Fruit fly (Drosophila melanogaster) S2 (cell line): Measurements from ENCODE around the gene CG7366.

Source experiments
- CG8478 ChIP-seq: fragments of >200 bp; optimal IDR thresholded peaks from 2 replicates; lab custom pipeline; 2018
- CTCF ChIP-seq, 2 experiments: fragments of >200 bp; optimal IDR thresholded peaks; 2 replicates each; lab custom pipeline; 2018

Gene CG7366

dm6 chr3L:8187397-8187811 lies 14.8 kb downstream of the CG7366 start:
- no peak for TF ChIP-seq CTCF (optimal IDR thresholded peaks at IDR 0.05; lab: Kevin White, UChicago)
- TF ChIP-seq CG8478 = no peak

- no peak for TF ChIP-seq CG8478
- peak in 1 of 2 experiments; percentile 14 for TF ChIP-seq CTCF (optimal IDR thresholded peaks at IDR 0.05; lab: Kevin White, UChicago)
Observed at dm6 chr3L:8186627-8187396, 15.4 kb downstream of the CG7366 start, which contains the start of the genes ERR and Atg18a. Gene ERR, minus strand, starts transcription at chr3L:8186671. Gene Atg18a, plus strand, starts transcription at chr3L:8186857.

- TF ChIP-seq CG8478 (no peak), CTCF (optimal IDR thresholded peaks at IDR 0.05; lab: Kevin White, UChicago) (no peak)
Observed at dm6 chr3L:8185263-8186227, 16.7 kb downstream of the CG7366 start.

- no peak for TF ChIP-seq CTCF (optimal IDR thresholded peaks at IDR 0.05; lab: Kevin White, UChicago)
- TF ChIP-seq CG8478 = no peak
Observed at dm6 chr3L:8180464-8181137, 21.6 kb downstream of the CG7366 start, which contains the start of the genes mthl7 and Uxs. Gene mthl7, minus strand, starts transcription at chr3L:8180514. Gene Uxs, plus strand, starts transcription at chr3L:8180923.

dm6 chr3L:8177795-8178564 lies 24.2 kb downstream of the CG7366 start, which contains the start of gene Nmt:
Gene Nmt, minus strand, starts transcription at chr3L:8178429.
- TF ChIP-seq CG8478 (no peak), CTCF (optimal IDR thresholded peaks at IDR 0.05; lab: Kevin White, UChicago) (no peak)

dm6 chr3L:8175818-8176217 lies 26.4 kb downstream of the CG7366 start, which contains the start of gene RecQ4:
Gene RecQ4, minus strand, starts transcription at chr3L:8175978.
- no peak for TF ChIP-seq CTCF (optimal IDR thresholded peaks at IDR 0.05; lab: Kevin White, UChicago)
- no peak for TF ChIP-seq CG8478

- TF ChIP-seq CG8478 (no peak), CTCF (optimal IDR thresholded peaks at IDR 0.05; lab: Kevin White, UChicago) (no peak)
Observed at dm6 chr3L:8165436-8165835, 36.8 kb downstream of the CG7366 start, which contains the start of gene CG13675. Gene CG13675, minus strand, starts transcription at chr3L:8165518.

dm6 chr3L:8159724-8160422 lies 42.3 kb downstream of the CG7366 start, which contains the start of gene CG43886:
Gene CG43886, minus strand, starts transcription at chr3L:8159774.
- no peak for TF ChIP-seq CTCF (optimal IDR thresholded peaks at IDR 0.05; lab: Kevin White, UChicago)
- no peak for TF ChIP-seq CG8478

- no peak for TF ChIP-seq CG8478
- TF ChIP-seq CTCF (optimal IDR thresholded peaks at IDR 0.05; lab: Kevin White, UChicago) = no peak
Observed at dm6 chr3L:8158715-8159380, 43.4 kb downstream of the CG7366 start, which contains the start of gene CG42445. Gene CG42445, minus strand, starts transcription at chr3L:8158900.

- no peak for TF ChIP-seq CTCF (optimal IDR thresholded peaks at IDR 0.05; lab: Kevin White, UChicago)
- TF ChIP-seq CG8478 = no peak
Observed at dm6 chr3L:8157079-8157478, 45.1 kb downstream of the CG7366 start.

dm6 chr3L:8156199-8156598 lies 46.0 kb downstream of the CG7366 start:
- no peak for TF ChIP-seq CG8478
- TF ChIP-seq CTCF (optimal IDR thresholded peaks at IDR 0.05; lab: Kevin White, UChicago) = no peak

- TF ChIP-seq CTCF (optimal IDR thresholded peaks at IDR 0.05; lab: Kevin White, UChicago) (no peak), CG8478 (no peak)
Observed at dm6 chr3L:8155324-8155723, 46.9 kb downstream of the CG7366 start.

- no peak for TF ChIP-seq CG8478
Observed at dm6 chr3L:8154544-8154943, 47.7 kb downstream of the CG7366 start.
